1 worm cellular context compared by ENCODE assay signal in the genomic region with DNA sequence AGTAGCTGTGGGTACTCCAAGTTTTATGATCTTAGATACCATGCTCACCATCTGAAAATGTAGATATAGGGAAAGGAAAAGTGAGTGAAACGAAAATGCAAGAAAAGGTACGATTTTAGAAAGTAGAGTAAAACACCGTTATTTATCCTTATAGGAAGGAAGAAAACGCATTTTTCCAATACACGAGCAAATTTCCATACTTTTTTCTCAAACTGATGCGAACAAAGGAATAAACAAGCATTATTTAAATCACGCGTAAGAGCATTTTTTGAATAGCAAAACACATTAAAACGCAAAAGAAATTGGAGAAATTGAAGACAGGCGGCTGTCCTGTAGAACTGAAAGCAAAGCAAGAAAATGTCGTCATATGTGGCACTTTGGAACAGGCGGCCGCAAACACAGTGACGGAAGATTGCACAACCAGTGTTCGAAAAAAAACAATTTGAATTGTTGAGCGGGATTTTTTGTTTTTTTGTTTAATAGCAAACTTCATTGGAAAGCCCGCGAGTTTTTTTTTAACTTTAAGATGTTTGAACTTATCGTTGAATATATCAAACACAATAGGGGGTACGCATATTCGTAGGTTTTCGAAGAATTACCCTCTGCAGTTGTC.
TF ChIP-seq lines count a peak whose summit lies in the region.

A gene (minus strand): TSS at position 51 of the 613 bp plus-strand sequence.

TF ChIP-seq in whole organism, L1 larva, 84 proteins besides CTCF, POLR2A, EP300 and RAD21 (continued from another document):
- peak; percentile 11 to 55 for TF ChIP-seq lin-35 (GFP tag; optimal IDR thresholded peaks at IDR 0.05; lab: Kevin White, UChicago)
- TF ChIP-seq dpl-1 (GFP tag; optimal IDR thresholded peaks at IDR 0.05; lab: Kevin White, UChicago) = peak in 2 of 3 experiments; percentile 52 to 59
- no peak for TF ChIP-seq elt-2 (tag; optimal IDR thresholded peaks at IDR 0.05; lab: Kevin White, UChicago)
- no peak for TF ChIP-seq zag-1 (tag; optimal IDR thresholded peaks at IDR 0.05; lab: Kevin White, UChicago)
- no peak for TF ChIP-seq nhr-77 (tag; optimal IDR thresholded peaks at IDR 0.05; lab: Kevin White, UChicago)
- no peak for TF ChIP-seq snpc-4 (tag; optimal IDR thresholded peaks at IDR 0.05; lab: Kevin White, UChicago)
- no peak for TF ChIP-seq aha-1 (tag; optimal IDR thresholded peaks at IDR 0.05; lab: Kevin White, UChicago)
- no peak for TF ChIP-seq unc-30 (tag; optimal IDR thresholded peaks at IDR 0.05; lab: Kevin White, UChicago)
- TF ChIP-seq jun-1 (tag; optimal IDR thresholded peaks at IDR 0.05; lab: Kevin White, UChicago) = no peak
- TF ChIP-seq ama-1 (optimal IDR thresholded peaks at IDR 0.05; lab: Kevin White, UChicago) = no peak
